Worm (Caenorhabditis elegans): ENCODE results near the gene acdh-12.

- no peak for TF ChIP-seq elt-3 (tag; optimal IDR thresholded peaks at IDR 0.05)
- no peak for TF ChIP-seq unc-62 (GFP tag; optimal IDR thresholded peaks at IDR 0.05)
- no peak for TF ChIP-seq egl-5 (tag; optimal IDR thresholded peaks at IDR 0.05)
- no peak for TF ChIP-seq ceh-16 (tag; optimal IDR thresholded peaks at IDR 0.05)
- no peak for TF ChIP-seq ama-1 (optimal IDR thresholded peaks at IDR 0.05)
- no peak for TF ChIP-seq ZK546.5 (tag; optimal IDR thresholded peaks at IDR 0.05)
- TF ChIP-seq fkh-10 (GFP tag; optimal IDR thresholded peaks at IDR 0.05) = no peak
- no peak for TF ChIP-seq nhr-77 (tag; optimal IDR thresholded peaks at IDR 0.05)
- no peak for TF ChIP-seq mdl-1 (tag; optimal IDR thresholded peaks at IDR 0.05)
- TF ChIP-seq ztf-11 (tag; optimal IDR thresholded peaks at IDR 0.05) = no peak
- TF ChIP-seq tbx-2 (tag; optimal IDR thresholded peaks at IDR 0.05) = no peak
These were observed 40.7 kb downstream of the acdh-12 start for ce11 chrII:7154711-7155110.

Measured in whole organism, L3 larva.